Worm (Caenorhabditis elegans) whole organism, young adult: ENCODE results near the gene idpp-2.
A peak's percentile ranks its signal among the peaks of the same experiment; 100 is the strongest.

Experiments
- B0261.1 ChIP-seq: sonication (generic microtip); optimal IDR thresholded peaks from 2 replicates; lab custom pipeline; 2016; ENCODE audit warnings: mild to moderate bottlenecking, missing genetic modification characterization, moderate library complexity, missing compliant biosample characterization
- B0336.3 ChIP-seq: fragments of 200-800 bp; sonication (Bioruptor generic); IDR thresholded peaks from 2 replicates; pipeline ENCODE4 v1.3.6; 2022; ENCODE audit warnings: missing genetic modification characterization, missing compliant biosample characterization
- C17E4.6 ChIP-seq: fragments of 200-800 bp; sonication (Bioruptor generic); IDR thresholded peaks from 2 replicates; pipeline ENCODE4 v1.3.6; 2022; ENCODE audit warnings: missing genetic modification reagents, missing genetic modification characterization, missing compliant biosample characterization
- D2030.7 ChIP-seq: fragments of 200-800 bp; sonication (Bioruptor generic); IDR thresholded peaks from 2 replicates; pipeline ENCODE4 v1.3.6; 2022; ENCODE audit warnings: missing genetic modification reagents, missing genetic modification characterization, missing compliant biosample characterization
- F22D6.2 ChIP-seq: sonication (generic microtip); optimal IDR thresholded peaks from 2 replicates; lab custom pipeline; 2016; ENCODE audit warnings: mild to moderate bottlenecking, missing genetic modification characterization, missing compliant biosample characterization
- F23B12.7 ChIP-seq: sonication (generic microtip); optimal IDR thresholded peaks from 2 replicates; lab custom pipeline; 2017; ENCODE audit warnings: missing genetic modification characterization, mild to moderate bottlenecking, missing compliant biosample characterization, antibody characterized with exemption, moderate library complexity; ENCODE audit not compliant: insufficient read depth
- F33H1.4 ChIP-seq: fragments of 200-800 bp; sonication (Bioruptor generic); IDR thresholded peaks from 2 replicates; pipeline ENCODE4 v1.3.6; 2022; ENCODE audit warnings: missing genetic modification reagents, missing genetic modification characterization, missing compliant biosample characterization
- F39B2.1 ChIP-seq: fragments of 200-800 bp; sonication (Bioruptor generic); IDR thresholded peaks from 2 replicates; pipeline ENCODE4 v1.3.6; 2022; ENCODE audit warnings: missing genetic modification reagents, missing genetic modification characterization, missing compliant biosample characterization
- F52B5.7 ChIP-seq: sonication (generic microtip); optimal IDR thresholded peaks from 2 replicates; lab custom pipeline; 2016; ENCODE audit warnings: mild to moderate bottlenecking, missing genetic modification characterization, missing compliant biosample characterization
- T07F8.4 ChIP-seq: sonication (generic microtip); optimal IDR thresholded peaks from 2 replicates; lab custom pipeline; 2016; ENCODE audit warnings: mild to moderate bottlenecking, missing genetic modification characterization, moderate library complexity, missing compliant biosample characterization
- T26A5.8 ChIP-seq: sonication (generic microtip); optimal IDR thresholded peaks from 2 replicates; lab custom pipeline; 2016; ENCODE audit warnings: missing genetic modification characterization, missing compliant biosample characterization
- Y53F4B.3 ChIP-seq: fragments of 200-800 bp; sonication (Bioruptor generic); IDR thresholded peaks from 2 replicates; pipeline ENCODE4 v1.3.6; 2022; ENCODE audit warnings: missing genetic modification reagents, missing genetic modification characterization, missing compliant biosample characterization
- ZK185.1 ChIP-seq: sonication (generic microtip); optimal IDR thresholded peaks from 2 replicates; lab custom pipeline; 2016; ENCODE audit warnings: mild to moderate bottlenecking, missing genetic modification characterization, missing compliant biosample characterization; ENCODE audit not compliant: poor library complexity, severe bottlenecking
- atf-7 ChIP-seq: sonication (generic microtip); optimal IDR thresholded peaks from 2 replicates; lab custom pipeline; 2017; ENCODE audit warnings: mild to moderate bottlenecking, missing genetic modification characterization, missing compliant biosample characterization
- athp-1 ChIP-seq: sonication (generic microtip); optimal IDR thresholded peaks from 2 replicates; lab custom pipeline; 2017; ENCODE audit warnings: mild to moderate bottlenecking, missing genetic modification characterization, missing compliant biosample characterization
- attf-6 ChIP-seq: fragments of 200-800 bp; sonication (Bioruptor generic); IDR thresholded peaks from 2 replicates; pipeline ENCODE4 v1.3.6; 2022; ENCODE audit warnings: missing genetic modification reagents, missing genetic modification characterization, missing compliant biosample characterization
- bed-2 ChIP-seq: fragments of 200-800 bp; sonication (Bioruptor generic); IDR thresholded peaks from 2 replicates; pipeline ENCODE4 v1.3.6; 2022; ENCODE audit warnings: missing genetic modification reagents, missing genetic modification characterization, missing compliant biosample characterization
- ceh-40 ChIP-seq: fragments of 200-800 bp; sonication (Bioruptor generic); IDR thresholded peaks from 2 replicates; pipeline ENCODE4 v1.3.6; 2022; ENCODE audit warnings: missing genetic modification characterization, missing compliant biosample characterization
- ceh-79 ChIP-seq: sonication (generic microtip); optimal IDR thresholded peaks from 2 replicates; lab custom pipeline; 2017; ENCODE audit warnings: mild to moderate bottlenecking, missing genetic modification characterization, missing compliant biosample characterization
- die-1 ChIP-seq: sonication (generic microtip); optimal IDR thresholded peaks from 2 replicates; lab custom pipeline; 2016; ENCODE audit warnings: missing genotype, mild to moderate bottlenecking, missing genetic modification characterization, missing compliant biosample characterization
- dox-1 ChIP-seq: fragments of 200-800 bp; sonication (Bioruptor generic); IDR thresholded peaks from 2 replicates; pipeline ENCODE4 v1.3.6; 2022; ENCODE audit warnings: missing genetic modification reagents, missing genetic modification characterization, missing compliant biosample characterization
- dpff-1 ChIP-seq: sonication (generic microtip); optimal IDR thresholded peaks from 2 replicates; lab custom pipeline; 2017; ENCODE audit warnings: mild to moderate bottlenecking, missing genetic modification characterization, missing compliant biosample characterization
- efl-1 ChIP-seq: fragments of 150-350 bp; optimal IDR thresholded peaks from 2 replicates; lab custom pipeline; 2014; ENCODE audit warnings: missing biosample characterization, missing genetic modification reagents, missing genetic modification characterization
- ekl-4 ChIP-seq: fragments of 200-800 bp; sonication (Bioruptor generic); IDR thresholded peaks from 2 replicates; pipeline ENCODE4 v1.3.6; 2022; ENCODE audit warnings: missing genetic modification reagents, missing genetic modification characterization, missing compliant biosample characterization
- ets-4 ChIP-seq: fragments of 200-800 bp; sonication (Bioruptor generic); optimal IDR thresholded peaks from 2 replicates; lab custom pipeline; 2018; ENCODE audit warnings: mild to moderate bottlenecking, missing genetic modification characterization, missing compliant biosample characterization
- gei-17 ChIP-seq: fragments of 200-800 bp; sonication (Bioruptor generic); optimal IDR thresholded peaks from 2 replicates; lab custom pipeline; 2018; ENCODE audit warnings: mild to moderate bottlenecking, missing genetic modification characterization, missing compliant biosample characterization
- him-1 ChIP-seq: sonication (generic microtip); optimal IDR thresholded peaks from 2 replicates; lab custom pipeline; 2016; ENCODE audit warnings: missing genotype, missing genetic modification reagents, missing genetic modification characterization, missing compliant biosample characterization
- hrde-1 ChIP-seq: sonication (generic microtip); optimal IDR thresholded peaks from 2 replicates; lab custom pipeline; 2016; ENCODE audit warnings: missing genetic modification characterization, mild to moderate bottlenecking, missing compliant biosample characterization, moderate library complexity, missing genotype, missing genetic modification reagents, borderline replicate concordance
- let-526 ChIP-seq: fragments of 200-800 bp; sonication (Bioruptor generic); IDR thresholded peaks from 2 replicates; pipeline ENCODE4 v1.3.6; 2022; ENCODE audit warnings: missing genetic modification reagents, missing genetic modification characterization, missing compliant biosample characterization
- let-607 ChIP-seq, 2 experiments: fragments of 200-800 bp in 1 of 2; sonication (Bioruptor generic) in 1 of 2; sonication (generic microtip) in 1 of 2; optimal IDR thresholded peaks; 2 replicates each; lab custom pipeline; 2016 to 2018; ENCODE audit warnings: mild to moderate bottlenecking in 2 of 2, missing compliant biosample characterization in 2 of 2, missing genetic modification characterization in 2 of 2, moderate library complexity in 2 of 2, missing genotype in 1 of 2
- lin-54 ChIP-seq: fragments of 200-800 bp; sonication (Bioruptor generic); optimal IDR thresholded peaks from 2 replicates; lab custom pipeline; 2018; ENCODE audit warnings: mild to moderate bottlenecking, missing genetic modification characterization, missing compliant biosample characterization
- lir-1 ChIP-seq: fragments of 200-800 bp; sonication (Bioruptor generic); conservative IDR thresholded peaks from 2 replicates; pipeline ENCODE4 v1.3.6; 2022; ENCODE audit warnings: missing genetic modification reagents, missing genetic modification characterization, missing compliant biosample characterization
- lsl-1 ChIP-seq: fragments of 200-800 bp; sonication (Bioruptor generic); optimal IDR thresholded peaks from 2 replicates; lab custom pipeline; 2018; ENCODE audit warnings: mild to moderate bottlenecking, missing genetic modification characterization, moderate library complexity, missing compliant biosample characterization
- lsy-27 ChIP-seq: sonication (generic microtip); optimal IDR thresholded peaks from 2 replicates; lab custom pipeline; 2017; ENCODE audit warnings: missing genetic modification characterization, mild to moderate bottlenecking, missing compliant biosample characterization, antibody characterized with exemption, missing genotype, borderline replicate concordance; ENCODE audit not compliant: insufficient read depth
- madf-10 ChIP-seq: sonication (generic microtip); optimal IDR thresholded peaks from 2 replicates; lab custom pipeline; 2016; ENCODE audit warnings: mild to moderate bottlenecking, missing genetic modification characterization, missing compliant biosample characterization
- madf-8 ChIP-seq: fragments of 200-800 bp; sonication (Bioruptor generic); conservative IDR thresholded peaks from 2 replicates; pipeline ENCODE4 v1.3.6; 2022; ENCODE audit warnings: missing genetic modification reagents, missing genetic modification characterization, missing compliant biosample characterization
- mes-4 ChIP-seq: sonication (generic microtip); optimal IDR thresholded peaks from 2 replicates; lab custom pipeline; 2016; ENCODE audit warnings: missing genotype, missing genetic modification characterization, missing compliant biosample characterization
- nhr-120 ChIP-seq: fragments of 200-800 bp; sonication (Bioruptor generic); IDR thresholded peaks from 2 replicates; pipeline ENCODE4 v1.3.6; 2022; ENCODE audit warnings: missing genetic modification characterization, missing compliant biosample characterization
- pbrm-1 ChIP-seq: fragments of 200-800 bp; sonication (Bioruptor generic); IDR thresholded peaks from 2 replicates; pipeline ENCODE4 v1.3.6; 2022; ENCODE audit warnings: missing genetic modification reagents, missing genetic modification characterization, missing compliant biosample characterization
- snpc-1.1 ChIP-seq: sonication (generic microtip); optimal IDR thresholded peaks from 2 replicates; lab custom pipeline; 2017; ENCODE audit warnings: missing genetic modification characterization, mild to moderate bottlenecking, missing compliant biosample characterization, antibody characterized with exemption, moderate library complexity, missing genotype, missing genetic modification reagents; ENCODE audit not compliant: insufficient read depth
- snpc-1.3 ChIP-seq: sonication (generic microtip); optimal IDR thresholded peaks from 2 replicates; lab custom pipeline; 2017; ENCODE audit warnings: missing genetic modification characterization, mild to moderate bottlenecking, missing compliant biosample characterization, antibody characterized with exemption, moderate library complexity, missing genotype, missing genetic modification reagents; ENCODE audit not compliant: insufficient read depth
- sptf-2 ChIP-seq: fragments of 200-800 bp; sonication (Bioruptor generic); optimal IDR thresholded peaks from 2 replicates; lab custom pipeline; 2018; ENCODE audit warnings: mild to moderate bottlenecking, missing genetic modification characterization, missing compliant biosample characterization
- tbp1 ChIP-seq: fragments of 200-800 bp; sonication (Bioruptor generic); optimal IDR thresholded peaks from 2 replicates; lab custom pipeline; 2018; ENCODE audit warnings: mild to moderate bottlenecking, missing genetic modification characterization, missing compliant biosample characterization
- ztf-18 ChIP-seq: sonication (generic microtip); optimal IDR thresholded peaks from 2 replicates; lab custom pipeline; 2016; ENCODE audit warnings: missing genotype, mild to moderate bottlenecking, missing genetic modification characterization, missing compliant biosample characterization
- ztf-25 ChIP-seq: fragments of 200-800 bp; sonication (Bioruptor generic); IDR thresholded peaks from 2 replicates; pipeline ENCODE4 v1.3.6; 2022; ENCODE audit warnings: missing genetic modification reagents, missing genetic modification characterization, missing compliant biosample characterization
- ztf-26 ChIP-seq: sonication (generic microtip); optimal IDR thresholded peaks from 2 replicates; lab custom pipeline; 2017; ENCODE audit warnings: missing genetic modification characterization, missing compliant biosample characterization
- ztf-6 ChIP-seq: fragments of 200-800 bp; sonication (Bioruptor generic); IDR thresholded peaks from 2 replicates; pipeline ENCODE4 v1.3.6; 2022; ENCODE audit warnings: missing genetic modification reagents, missing genetic modification characterization, missing compliant biosample characterization

The idpp-2 gene

ce11 chrV:53286-53685, 51.9 kb downstream of the idpp-2 start (continued):
- TF ChIP-seq tbp1 (peak; percentile 98), lin-54 (peak; percentile 59), lsy-27 (tag; lab: Kevin White, UChicago) (peak; percentile 84), F33H1.4 (GFP tag; lab: Robert Waterston, UW) (0 out of 2 replicates have a peak, but pooled peaks have one; percentile 11), snpc-1.3 (tag; lab: Kevin White, UChicago) (peak; percentile 85), attf-6 (no peak), F52B5.7 (tag; lab: Kevin White, UChicago) (peak; percentile 78), ceh-40 (peak; percentile 84), T07F8.4 (tag; lab: Kevin White, UChicago) (peak; percentile 82), let-526 (GFP tag; lab: Robert Waterston, UW) (peak; percentile 67; the same call in 1 of the 2 replicates), F23B12.7 (tag; lab: Kevin White, UChicago) (peak; percentile 57), ztf-18 (tag; lab: Kevin White, UChicago) (peak; percentile 71), madf-8 (GFP tag; lab: Robert Waterston, UW) (0 out of 2 replicates have a peak, but pooled peaks have one; percentile 21), atf-7 (tag; lab: Kevin White, UChicago) (no peak), B0261.1 (tag; lab: Kevin White, UChicago) (peak; percentile 95), madf-10 (tag; lab: Kevin White, UChicago) (peak; percentile 61), Y53F4B.3 (GFP tag; lab: Robert Waterston, UW) (0 out of 2 replicates have a peak, but pooled peaks have one; percentile 13), lsl-1 (peak; percentile 23), athp-1 (peak; percentile 69), C17E4.6 (GFP tag; lab: Robert Waterston, UW) (0 out of 2 replicates have a peak, but pooled peaks have one; percentile 40), ceh-79 (tag; lab: Kevin White, UChicago) (no peak), F39B2.1 (GFP tag; lab: Robert Waterston, UW) (no peak), gei-17 (GFP tag; lab: Kevin White, UChicago) (no peak), mes-4 (peak; percentile 37), pbrm-1 (GFP tag; lab: Robert Waterston, UW) (peak; percentile 60; the same call in 1 of the 2 replicates), dpff-1 (tag; lab: Kevin White, UChicago) (no peak), ztf-25 (GFP tag; lab: Robert Waterston, UW) (peak; percentile 85), D2030.7 (GFP tag; lab: Robert Waterston, UW) (peak; percentile 65), B0336.3 (no peak), ZK185.1 (tag; lab: Kevin White, UChicago) (peak; percentile 71), hrde-1 (tag; lab: Kevin White, UChicago) (peak; percentile 6), ztf-6 (peak; percentile 53; the same call in 1 of the 2 replicates), die-1 (tag; lab: Kevin White, UChicago) (peak; percentile 83), efl-1 (GFP tag; lab: Kevin White, UChicago) (peak; percentile 14), ets-4 (GFP tag; lab: Kevin White, UChicago) (peak; percentile 38), let-607 (tag; optimal IDR thresholded peaks at IDR 0.05; lab: Kevin White, UChicago) (peak; percentile 54), bed-2 (GFP tag; lab: Robert Waterston, UW) (0 out of 2 replicates have a peak, but pooled peaks have one; percentile 21), nhr-120 (GFP tag; lab: Robert Waterston, UW) (0 out of 2 replicates have a peak, but pooled peaks have one; percentile 24), T26A5.8 (tag; lab: Kevin White, UChicago) (peak; percentile 61), sptf-2 (peak; percentile 64), ztf-26 (tag; lab: Kevin White, UChicago) (peak; percentile 33), ekl-4 (GFP tag; lab: Robert Waterston, UW) (no peak), snpc-1.1 (tag; lab: Kevin White, UChicago) (peak; percentile 79), lir-1 (GFP tag; lab: Robert Waterston, UW) (0 out of 2 replicates have a peak, but pooled peaks have one; percentile 11), him-1 (tag; lab: Kevin White, UChicago) (peak; percentile 52), F22D6.2 (tag; lab: Kevin White, UChicago) (no peak), dox-1 (GFP tag; lab: Robert Waterston, UW) (peak; percentile 70; the same call in 1 of the 2 replicates)
